Fruit fly (Drosophila melanogaster): ENCODE results near the gene CG3191.
A peak's percentile ranks its signal among the peaks of the same experiment; 100 is the strongest.

CG3191 gene

dm6 chrX:2269822-2270556 is 18.2 kb upstream of the CG3191 start (continued):
- TF ChIP-seq CG43689 (GFP tag; IDR thresholded peaks at IDR 0.05) = 0 out of 2 replicates have a peak, but pooled peaks have one; percentile 14
- TF ChIP-seq gro (GFP tag; optimal IDR thresholded peaks at IDR 0.05) = no peak
- no peak for TF ChIP-seq Optix (GFP tag; IDR thresholded peaks at IDR 0.05)
- no peak for TF ChIP-seq vnd (GFP tag; IDR thresholded peaks at IDR 0.05; ENCODE audit: partially characterized antibody)
- no peak for TF ChIP-seq lmd (GFP tag; IDR thresholded peaks at IDR 0.05)
- TF ChIP-seq mam (GFP tag; optimal IDR thresholded peaks at IDR 0.05) = no peak
- TF ChIP-seq Dll (GFP tag; IDR thresholded peaks at IDR 0.05; ENCODE audit: partially characterized antibody) = no peak
- TF ChIP-seq Dad (GFP tag; optimal IDR thresholded peaks at IDR 0.05) = no peak
- no peak for TF ChIP-seq Oli (tag; optimal IDR thresholded peaks at IDR 0.05)
- peak; percentile 17; the same call in 1 of the 2 replicates for TF ChIP-seq Rfx (GFP tag; IDR thresholded peaks at IDR 0.05)
- TF ChIP-seq tup (GFP tag; optimal IDR thresholded peaks at IDR 0.05) = no peak
- TF ChIP-seq Aef1 (GFP tag; IDR thresholded peaks at IDR 0.05) = 0 out of 3 replicates have a peak, but pooled peaks have one; percentile 5
- no peak for TF ChIP-seq oc (tag; optimal IDR thresholded peaks at IDR 0.05)
- 0 out of 2 replicates have a peak, but pooled peaks have one; percentile 9 for TF ChIP-seq CG9932 (GFP tag; IDR thresholded peaks at IDR 0.05)
- TF ChIP-seq CG30403 (GFP tag; optimal IDR thresholded peaks at IDR 0.05) = peak; percentile 3
- TF ChIP-seq CG13287 (GFP tag; IDR thresholded peaks at IDR 0.05; ENCODE audit: partially characterized antibody) = peak; percentile 22; the same call in 1 of the 2 replicates
- TF ChIP-seq CG4707 (GFP tag; optimal IDR thresholded peaks at IDR 0.05) = peak; percentile 30
- no peak for TF ChIP-seq kni (GFP tag; optimal IDR thresholded peaks at IDR 0.05)
- no peak for TF ChIP-seq p53 (GFP tag; optimal IDR thresholded peaks at IDR 0.05)
- TF ChIP-seq Oaz (GFP tag; IDR thresholded peaks at IDR 0.05) = no peak
- TF ChIP-seq Doc2 (GFP tag; IDR thresholded peaks at IDR 0.05) = no peak
- TF ChIP-seq Lim3 (GFP tag; IDR thresholded peaks at IDR 0.05) = no peak
- no peak for TF ChIP-seq Sin3A (optimal IDR thresholded peaks at IDR 0.05)
- TF ChIP-seq ranshi (GFP tag; IDR thresholded peaks at IDR 0.05) = no peak
- no peak for TF ChIP-seq hbn (GFP tag; IDR thresholded peaks at IDR 0.05; ENCODE audit: partially characterized antibody)
- TF ChIP-seq CG10565 (GFP tag; optimal IDR thresholded peaks at IDR 0.05) = no peak
- TF ChIP-seq phol (tag; optimal IDR thresholded peaks at IDR 0.05) = no peak

dm6 chrX:2262511-2262910 is 10.7 kb upstream of the CG3191 start, which contains the start of the genes temp and CG3071:
TSS of gene temp (minus strand) at chrX:2262515.
TSS of gene CG3071 (plus strand) at chrX:2262837.
- peak; percentile 2 for TF ChIP-seq Vsx1 (GFP tag; optimal IDR thresholded peaks at IDR 0.05)
- 0 out of 3 replicates have a peak, but pooled peaks have one; percentile 24 for TF ChIP-seq CG34422 (GFP tag; IDR thresholded peaks at IDR 0.05)
- peak; percentile 10 for TF ChIP-seq Hey (tag; optimal IDR thresholded peaks at IDR 0.05)
- peak; percentile 30 for TF ChIP-seq gsb-n (tag; optimal IDR thresholded peaks at IDR 0.05)
- TF ChIP-seq NC2β (GFP tag; optimal IDR thresholded peaks at IDR 0.05) = peak; percentile 59
- no peak for TF ChIP-seq CG3407 (GFP tag; optimal IDR thresholded peaks at IDR 0.05)
- peak; percentile 48 for TF ChIP-seq CG7786 (GFP tag; optimal IDR thresholded peaks at IDR 0.05)
- no peak for TF ChIP-seq wek (GFP tag; optimal IDR thresholded peaks at IDR 0.05)
- TF ChIP-seq CG10462 (GFP tag; optimal IDR thresholded peaks at IDR 0.05) = no peak
- TF ChIP-seq CG12391 (tag; optimal IDR thresholded peaks at IDR 0.05) = peak; percentile 81
- TF ChIP-seq Dek (tag; optimal IDR thresholded peaks at IDR 0.05) = peak; percentile 66
- TF ChIP-seq ERR (GFP tag; optimal IDR thresholded peaks at IDR 0.05) = peak; percentile 40
- peak; percentile 55; the same call in 1 of the 2 replicates for TF ChIP-seq al (GFP tag; IDR thresholded peaks at IDR 0.05)
- peak; percentile 7 for TF ChIP-seq nom (GFP tag; optimal IDR thresholded peaks at IDR 0.05)
- peak; percentile 28 for TF ChIP-seq CG1602 (GFP tag; optimal IDR thresholded peaks at IDR 0.05)
- peak; percentile 76 for TF ChIP-seq MBD-R2 (GFP tag; IDR thresholded peaks at IDR 0.05)
- TF ChIP-seq dpn (GFP tag; optimal IDR thresholded peaks at IDR 0.05) = peak; percentile 42 to 62
- TF ChIP-seq CG5180 (GFP tag; optimal IDR thresholded peaks at IDR 0.05) = peak; percentile 6
- TF ChIP-seq cwo (GFP tag; optimal IDR thresholded peaks at IDR 0.05) = peak; percentile 72
- no peak for TF ChIP-seq ara (GFP tag; IDR thresholded peaks at IDR 0.05)
- TF ChIP-seq CG11456 (GFP tag; IDR thresholded peaks at IDR 0.05) = 0 out of 3 replicates have a peak, but pooled peaks have one; percentile 49
- TF ChIP-seq CG18011 (GFP tag; optimal IDR thresholded peaks at IDR 0.05) = peak; percentile 35
- TF ChIP-seq CG13624 (GFP tag; optimal IDR thresholded peaks at IDR 0.05) = peak; percentile 20

Data from whole organism, embryonic.